Worm (Caenorhabditis elegans) whole organism, L1 larva: ENCODE results near the gene cwf-19L2.

ENCODE experiments used
- C16A3.4 ChIP-seq: fragments of 150-350 bp; optimal IDR thresholded peaks from 2 replicates; lab custom pipeline; 2014; ENCODE audit warnings: missing biosample characterization, missing genetic modification characterization
- F16B12.6 ChIP-seq: fragments of 150-350 bp; optimal IDR thresholded peaks from 2 replicates; lab custom pipeline; 2014; ENCODE audit warnings: missing biosample characterization, missing genetic modification characterization
- blmp-1 ChIP-seq: fragments of 150-350 bp; optimal IDR thresholded peaks from 2 replicates; lab custom pipeline; 2014; ENCODE audit warnings: missing biosample characterization, missing genetic modification characterization
- ceh-63 ChIP-seq: fragments of 200-800 bp; sonication (Bioruptor generic); optimal IDR thresholded peaks from 2 replicates; lab custom pipeline; 2018; ENCODE audit warnings: mild to moderate bottlenecking, missing genetic modification characterization, missing compliant biosample characterization
- ceh-8 ChIP-seq: fragments of 200-800 bp; sonication (Bioruptor generic); optimal IDR thresholded peaks from 2 replicates; lab custom pipeline; 2018; ENCODE audit warnings: mild to moderate bottlenecking, missing genetic modification characterization, moderate library complexity, missing compliant biosample characterization
- ceh-88 ChIP-seq: fragments of 200-800 bp; sonication (Bioruptor generic); IDR thresholded peaks from 2 replicates; pipeline ENCODE4 v1.3.6; 2022; ENCODE audit warnings: missing genetic modification characterization, missing compliant biosample characterization
- dsc-1 ChIP-seq: sonication (generic microtip); optimal IDR thresholded peaks from 2 replicates; lab custom pipeline; 2016; ENCODE audit warnings: mild to moderate bottlenecking, missing genetic modification characterization, missing compliant biosample characterization
- efl-1 ChIP-seq, 4 experiments: fragments of 150-350 bp; optimal IDR thresholded peaks in 3 of 4; peaks in 1 of 4; 1 replicate in 1 of 4; 2 replicates in 3 of 4; lab custom pipeline; 2014; ENCODE audit warnings: missing biosample characterization in 2 of 4, missing genetic modification characterization in 2 of 4, missing genetic modification reagents in 2 of 4
- elt-2 ChIP-seq: sonication (generic microtip); optimal IDR thresholded peaks from 2 replicates; lab custom pipeline; 2016; ENCODE audit warnings: missing genetic modification characterization, mild to moderate bottlenecking, inconsistent platforms, missing compliant biosample characterization, missing genetic modification reagents
- elt-3 ChIP-seq, 6 experiments: fragments of 150-350 bp in 1 of 6; sonication (generic microtip); optimal IDR thresholded peaks; 2 replicates each; lab custom pipeline; 2017 to 2018; ENCODE audit warnings: missing biosample characterization in 6 of 6, missing genetic modification characterization in 6 of 6, inconsistent platforms in 1 of 6
- ets-5 ChIP-seq: fragments of 200-800 bp; sonication (Bioruptor generic); IDR thresholded peaks from 2 replicates; pipeline ENCODE4 v1.3.6; 2022; ENCODE audit warnings: missing genetic modification characterization, missing compliant biosample characterization
- fkh-8 ChIP-seq: sonication (generic microtip); optimal IDR thresholded peaks from 2 replicates; lab custom pipeline; 2016; ENCODE audit warnings: mild to moderate bottlenecking, missing genetic modification characterization, missing compliant biosample characterization
- fos-1 ChIP-seq: fragments of 150-350 bp; optimal IDR thresholded peaks from 2 replicates; lab custom pipeline; 2014; ENCODE audit warnings: missing biosample characterization, missing genetic modification characterization
- hlh-17 ChIP-seq: fragments of 200-800 bp; sonication (Bioruptor generic); optimal IDR thresholded peaks from 2 replicates; lab custom pipeline; 2018; ENCODE audit warnings: missing genetic modification characterization, mild to moderate bottlenecking, missing compliant biosample characterization, moderate library complexity, borderline replicate concordance
- hlh-4 ChIP-seq: sonication (generic microtip); optimal IDR thresholded peaks from 2 replicates; lab custom pipeline; 2016; ENCODE audit warnings: mild to moderate bottlenecking, missing genetic modification characterization, missing compliant biosample characterization
- irx-1 ChIP-seq: sonication (generic microtip); optimal IDR thresholded peaks from 2 replicates; lab custom pipeline; 2016; ENCODE audit warnings: missing genetic modification characterization, missing compliant biosample characterization
- jun-1 ChIP-seq: fragments of 150-350 bp; optimal IDR thresholded peaks from 2 replicates; lab custom pipeline; 2014; ENCODE audit warnings: missing biosample characterization, missing genetic modification reagents, missing genetic modification characterization
- lin-14 ChIP-seq: fragments of 200-800 bp; sonication (Bioruptor generic); optimal IDR thresholded peaks from 2 replicates; lab custom pipeline; 2018; ENCODE audit warnings: mild to moderate bottlenecking, missing genetic modification characterization, moderate library complexity, missing compliant biosample characterization
- lin-35 ChIP-seq, 2 experiments: fragments of 150-350 bp; optimal IDR thresholded peaks; 2 replicates each; lab custom pipeline; 2014; ENCODE audit warnings: missing biosample characterization in 2 of 2, missing genetic modification characterization in 2 of 2, missing genetic modification reagents in 2 of 2
- lsy-2 ChIP-seq, 2 experiments: fragments of 150-350 bp; optimal IDR thresholded peaks; 2 replicates each; lab custom pipeline; 2014; ENCODE audit warnings: missing biosample characterization in 2 of 2, missing genetic modification characterization in 2 of 2
- nhr-11 ChIP-seq: fragments of 150-350 bp; optimal IDR thresholded peaks from 2 replicates; lab custom pipeline; 2014; ENCODE audit warnings: missing biosample characterization, missing genetic modification characterization
- nhr-12 ChIP-seq: sonication (generic microtip); optimal IDR thresholded peaks from 2 replicates; lab custom pipeline; 2017; ENCODE audit warnings: missing biosample characterization, missing genetic modification characterization
- nhr-19 ChIP-seq: fragments of 200-800 bp; sonication (Bioruptor generic); conservative IDR thresholded peaks from 2 replicates; pipeline ENCODE4 v1.3.6; 2022; ENCODE audit warnings: missing genetic modification characterization, missing compliant biosample characterization
- nhr-20 ChIP-seq: sonication (generic microtip); optimal IDR thresholded peaks from 2 replicates; lab custom pipeline; 2016; ENCODE audit warnings: mild to moderate bottlenecking, missing genetic modification characterization, missing compliant biosample characterization
- nhr-47 ChIP-seq: sonication (generic microtip); optimal IDR thresholded peaks from 2 replicates; lab custom pipeline; 2016; ENCODE audit warnings: mild to moderate bottlenecking, missing genetic modification characterization, moderate library complexity, missing compliant biosample characterization
- nhr-71 ChIP-seq: sonication (generic microtip); optimal IDR thresholded peaks from 2 replicates; lab custom pipeline; 2016; ENCODE audit warnings: mild to moderate bottlenecking, missing genetic modification characterization, moderate library complexity, missing compliant biosample characterization
- nhr-76 ChIP-seq: sonication (generic microtip); optimal IDR thresholded peaks from 2 replicates; lab custom pipeline; 2017; ENCODE audit warnings: missing biosample characterization, missing genetic modification characterization
- nhr-77 ChIP-seq: fragments of 150-350 bp; optimal IDR thresholded peaks from 2 replicates; lab custom pipeline; 2014; ENCODE audit warnings: missing biosample characterization, missing genetic modification characterization
- nhr-85 ChIP-seq: sonication (generic microtip); peaks from one replicate; lab custom pipeline; 2016; ENCODE audit warnings: missing genetic modification characterization, inconsistent platforms, missing compliant biosample characterization
- nhr-90 ChIP-seq: sonication (generic microtip); optimal IDR thresholded peaks from 2 replicates; lab custom pipeline; 2016; ENCODE audit warnings: mild to moderate bottlenecking, missing genetic modification characterization, missing compliant biosample characterization; ENCODE audit not compliant: poor library complexity
- pqm-1 ChIP-seq: sonication (generic microtip); optimal IDR thresholded peaks from 3 replicates; lab custom pipeline; 2017; ENCODE audit warnings: missing biosample characterization, missing genetic modification characterization
- snu-23 ChIP-seq: sonication (generic microtip); optimal IDR thresholded peaks from 2 replicates; lab custom pipeline; 2016; ENCODE audit warnings: missing genetic modification characterization, missing compliant biosample characterization
- sox-4 ChIP-seq: sonication (generic microtip); optimal IDR thresholded peaks from 2 replicates; lab custom pipeline; 2016; ENCODE audit warnings: missing genetic modification characterization, missing compliant biosample characterization
- sptf-1 ChIP-seq: fragments of 150-350 bp; optimal IDR thresholded peaks from 2 replicates; lab custom pipeline; 2014; ENCODE audit warnings: missing biosample characterization, missing genetic modification characterization
- sup-37 ChIP-seq: fragments of 200-800 bp; sonication (Bioruptor generic); optimal IDR thresholded peaks from 2 replicates; lab custom pipeline; 2018; ENCODE audit warnings: mild to moderate bottlenecking, missing genetic modification characterization, missing compliant biosample characterization
- tbx-2 ChIP-seq: sonication (generic microtip); optimal IDR thresholded peaks from 2 replicates; lab custom pipeline; 2016; ENCODE audit warnings: missing genetic modification characterization, missing compliant biosample characterization
- tlp-1 ChIP-seq: fragments of 150-350 bp; optimal IDR thresholded peaks from 2 replicates; lab custom pipeline; 2014; ENCODE audit warnings: missing biosample characterization, missing genetic modification characterization
- unc-130 ChIP-seq: fragments of 150-350 bp; optimal IDR thresholded peaks from 2 replicates; lab custom pipeline; 2017; ENCODE audit warnings: missing biosample characterization, missing genetic modification characterization, inconsistent platforms
- unc-30 ChIP-seq: sonication (generic microtip); optimal IDR thresholded peaks from 2 replicates; lab custom pipeline; 2017; ENCODE audit warnings: missing biosample characterization, missing genetic modification characterization
- unc-86 ChIP-seq: sonication (generic microtip); optimal IDR thresholded peaks from 2 replicates; lab custom pipeline; 2016; ENCODE audit warnings: missing genetic modification characterization, missing compliant biosample characterization
- vab-15 ChIP-seq: sonication (generic microtip); optimal IDR thresholded peaks from 2 replicates; lab custom pipeline; 2017; ENCODE audit warnings: missing genotype, mild to moderate bottlenecking, missing genetic modification characterization, missing compliant biosample characterization
- xbp-1 ChIP-seq: sonication (generic microtip); optimal IDR thresholded peaks from 2 replicates; lab custom pipeline; 2016; ENCODE audit warnings: missing genetic modification characterization, missing compliant biosample characterization
- ztf-11 ChIP-seq, 2 experiments: sonication (generic microtip); optimal IDR thresholded peaks; 2 replicates each; lab custom pipeline; 2016 to 2017; ENCODE audit warnings: missing genetic modification characterization in 2 of 2, missing biosample characterization in 1 of 2, missing compliant biosample characterization in 1 of 2
- ztf-4 ChIP-seq: fragments of 150-350 bp; optimal IDR thresholded peaks from 2 replicates; lab custom pipeline; 2014; ENCODE audit warnings: missing biosample characterization, missing genetic modification characterization

Gene cwf-19L2

ce11 chrIII:7297045-7297680 lies 3.7 kb downstream of the cwf-19L2 start:
- TF ChIP-seq F16B12.6 (tag; lab: Kevin White, UChicago) (no peak), fkh-8 (tag; lab: Kevin White, UChicago) (no peak), unc-30 (tag; lab: Kevin White, UChicago) (no peak), nhr-19 (GFP tag; lab: Robert Waterston, UW) (peak; percentile 21; the same call in 1 of the 2 replicates), dsc-1 (tag; lab: Kevin White, UChicago) (no peak), jun-1 (tag; lab: Kevin White, UChicago) (no peak), sptf-1 (tag; lab: Kevin White, UChicago) (no peak), ceh-63 (GFP tag; lab: Kevin White, UChicago) (no peak), elt-2 (tag; lab: Kevin White, UChicago) (no peak), unc-86 (no peak), hlh-17 (GFP tag; lab: Kevin White, UChicago) (no peak), tlp-1 (tag; lab: Kevin White, UChicago) (no peak), C16A3.4 (tag; lab: Kevin White, UChicago) (no peak), lin-35 (GFP tag; optimal IDR thresholded peaks at IDR 0.05; lab: Kevin White, UChicago) (peak in 1 of 2 experiments; percentile 34), ztf-11 (tag; optimal IDR thresholded peaks at IDR 0.05; lab: Kevin White, UChicago) (no peak), elt-3 (tag; optimal IDR thresholded peaks at IDR 0.05; lab: Kevin White, UChicago) (peak in 3 of 6 experiments; percentile 58 to 71 (median 65)), pqm-1 (tag; lab: Kevin White, UChicago) (no peak), irx-1 (no peak), nhr-12 (tag; lab: Kevin White, UChicago) (no peak), sox-4 (tag; lab: Kevin White, UChicago) (no peak), ceh-8 (GFP tag; lab: Kevin White, UChicago) (no peak), efl-1 (optimal IDR thresholded peaks at IDR 0.05; lab: Kevin White, UChicago) (no peak), efl-1 (GFP tag; optimal IDR thresholded peaks at IDR 0.05 in 1 of 2; lab: Kevin White, UChicago) (peak in 1 of 2 experiments; percentile 79), nhr-11 (tag; lab: Kevin White, UChicago) (no peak), hlh-4 (tag; lab: Kevin White, UChicago) (no peak), blmp-1 (tag; lab: Kevin White, UChicago) (peak; percentile 79), snu-23 (GFP tag; lab: Kevin White, UChicago) (peak; percentile 27), nhr-76 (tag; lab: Kevin White, UChicago) (no peak), xbp-1 (tag; lab: Kevin White, UChicago) (no peak), ztf-4 (tag; lab: Kevin White, UChicago) (no peak), unc-130 (tag; lab: Kevin White, UChicago) (peak; percentile 17), nhr-20 (tag; lab: Kevin White, UChicago) (peak; percentile 62), lsy-2 (tag; optimal IDR thresholded peaks at IDR 0.05; lab: Kevin White, UChicago) (peak in 1 of 2 experiments; percentile 33), nhr-77 (no peak), tbx-2 (tag; lab: Kevin White, UChicago) (peak; percentile 11), ceh-88 (GFP tag; lab: Robert Waterston, UW) (no peak), fos-1 (tag; lab: Kevin White, UChicago) (no peak), nhr-90 (peak; percentile 37), nhr-85 (peak; percentile 95), nhr-47 (tag; lab: Kevin White, UChicago) (no peak), lin-14 (peak; percentile 60), ets-5 (GFP tag; lab: Robert Waterston, UW) (no peak), nhr-71 (peak; percentile 42), sup-37 (GFP tag; lab: Kevin White, UChicago) (no peak), vab-15 (peak; percentile 23)
